Fruit fly (Drosophila melanogaster) whole organism, pupa: ENCODE results near the gene CG16717.

ENCODE experiments used
- CG10348 ChIP-seq: fragments of 200-800 bp; sonication (Bioruptor generic); IDR thresholded peaks from 2 replicates; pipeline ENCODE4 v1.3.6; 2022; ENCODE audit warnings: missing biosample characterization, missing genetic modification characterization
- CG12605 ChIP-seq: fragments of 200-800 bp; sonication (Bioruptor generic); IDR thresholded peaks from 2 replicates; pipeline ENCODE4 v1.3.6; 2022; ENCODE audit warnings: missing biosample characterization, missing genetic modification characterization
- CG13204 ChIP-seq: fragments of 200-800 bp; sonication (Bioruptor generic); optimal IDR thresholded peaks from 2 replicates; lab custom pipeline; 2018; ENCODE audit warnings: missing biosample characterization, mild to moderate bottlenecking, missing genetic modification characterization, moderate library complexity
- CG14655 ChIP-seq: fragments of 200-800 bp; sonication (Bioruptor generic); optimal IDR thresholded peaks from 3 replicates; lab custom pipeline; 2017; ENCODE audit warnings: mild to moderate bottlenecking, missing biosample characterization, missing genetic modification reagents, missing genetic modification characterization
- CG15710 ChIP-seq: fragments of 200-800 bp; sonication (Bioruptor generic); optimal IDR thresholded peaks from 2 replicates; lab custom pipeline; 2018; ENCODE audit warnings: missing biosample characterization, mild to moderate bottlenecking, missing genetic modification characterization, moderate library complexity
- CG17806 ChIP-seq: fragments of 200-800 bp; sonication (Bioruptor generic); optimal IDR thresholded peaks from 2 replicates; lab custom pipeline; 2018; ENCODE audit warnings: missing biosample characterization, mild to moderate bottlenecking, missing genetic modification characterization, moderate library complexity
- CG32121 ChIP-seq: fragments of 200-800 bp; sonication (Bioruptor generic); IDR thresholded peaks from 2 replicates; pipeline ENCODE4 v1.3.6; 2022; ENCODE audit warnings: missing biosample characterization, missing genetic modification characterization
- CG34367 ChIP-seq: fragments of 200-800 bp; sonication (Bioruptor generic); optimal IDR thresholded peaks from 2 replicates; lab custom pipeline; 2018; ENCODE audit warnings: missing biosample characterization, mild to moderate bottlenecking, missing genetic modification characterization
- CG4496 ChIP-seq: fragments of 200-800 bp; sonication (Bioruptor generic); IDR thresholded peaks from 3 replicates; pipeline ENCODE4 v1.3.6; 2022; ENCODE audit warnings: missing biosample characterization, missing genetic modification characterization
- CG8159 ChIP-seq: fragments of 200-800 bp; sonication (Bioruptor generic); optimal IDR thresholded peaks from 3 replicates; lab custom pipeline; 2018; ENCODE audit warnings: missing biosample characterization, mild to moderate bottlenecking, missing genetic modification characterization, moderate library complexity
- CG8301 ChIP-seq: fragments of 200-800 bp; sonication (Bioruptor generic); optimal IDR thresholded peaks from 2 replicates; lab custom pipeline; 2018; ENCODE audit warnings: missing biosample characterization, mild to moderate bottlenecking, missing genetic modification characterization
- CG9948 ChIP-seq: fragments of 200-800 bp; sonication (Bioruptor generic); optimal IDR thresholded peaks from 2 replicates; lab custom pipeline; 2018; ENCODE audit warnings: missing biosample characterization, mild to moderate bottlenecking, missing genetic modification characterization, moderate library complexity
- D1 ChIP-seq: fragments of 200-800 bp; sonication (Bioruptor generic); optimal IDR thresholded peaks from 2 replicates; lab custom pipeline; 2018; ENCODE audit warnings: missing biosample characterization, mild to moderate bottlenecking, missing genetic modification characterization, moderate library complexity
- EcR ChIP-seq: fragments of 200-800 bp; sonication (Bioruptor generic); optimal IDR thresholded peaks from 3 replicates; lab custom pipeline; 2019; ENCODE audit warnings: missing biosample characterization, missing genetic modification characterization, mild to moderate bottlenecking, moderate library complexity, missing genetic modification reagents
- Ets98B ChIP-seq: fragments of 200-800 bp; sonication (Bioruptor generic); IDR thresholded peaks from 2 replicates; pipeline ENCODE4 v1.3.6; 2022; ENCODE audit warnings: missing biosample characterization, missing genetic modification characterization
- Pif1A ChIP-seq: fragments of 200-800 bp; sonication (Bioruptor generic); optimal IDR thresholded peaks from 3 replicates; lab custom pipeline; 2016; ENCODE audit warnings: missing biosample characterization, missing genetic modification characterization
- Pif1B ChIP-seq: fragments of 200-800 bp; sonication (Bioruptor generic); optimal IDR thresholded peaks from 3 replicates; lab custom pipeline; 2016; ENCODE audit warnings: missing biosample characterization, missing genetic modification characterization
- Snoo ChIP-seq: fragments of 200-800 bp; sonication (Bioruptor generic); optimal IDR thresholded peaks from 3 replicates; lab custom pipeline; 2017; ENCODE audit warnings: missing biosample characterization, mild to moderate bottlenecking, missing genetic modification characterization, inconsistent platforms
- fd96Ca ChIP-seq: fragments of 200-800 bp; sonication (Bioruptor generic); IDR thresholded peaks from 3 replicates; pipeline ENCODE4 v1.3.6; 2022; ENCODE audit warnings: missing biosample characterization, missing genetic modification characterization
- gl ChIP-seq: fragments of 200-800 bp; sonication (Bioruptor generic); optimal IDR thresholded peaks from 2 replicates; lab custom pipeline; 2018; ENCODE audit warnings: missing biosample characterization, mild to moderate bottlenecking, missing genetic modification characterization
- rn ChIP-seq: fragments of 200-800 bp; sonication (Bioruptor generic); IDR thresholded peaks from 2 replicates; pipeline ENCODE4 v1.3.6; 2022; ENCODE audit warnings: missing biosample characterization, missing genetic modification characterization

CG16717 gene

dm6 chr3L:9687536-9687935 lies 8.5 kb downstream of the CG16717 start:
- TF ChIP-seq CG15710 (tag; lab: Kevin White, UChicago), result no peak
- no peak for TF ChIP-seq Pif1B
- no peak for TF ChIP-seq CG17806 (tag; lab: Kevin White, UChicago)
- TF ChIP-seq Snoo (tag; lab: Kevin White, UChicago), result no peak
- no peak for TF ChIP-seq fd96Ca (GFP tag; lab: Robert Waterston, UW)
- TF ChIP-seq CG8159, result no peak
- no peak for TF ChIP-seq CG8301
- TF ChIP-seq CG34367 (tag; lab: Kevin White, UChicago), result no peak
- TF ChIP-seq CG14655 (GFP tag; lab: Kevin White, UChicago), result no peak
- TF ChIP-seq rn (GFP tag; lab: Robert Waterston, UW), result no peak
- TF ChIP-seq CG4496 (GFP tag; lab: Robert Waterston, UW), result no peak
- no peak for TF ChIP-seq EcR (GFP tag; lab: Kevin White, UChicago)
- TF ChIP-seq CG32121 (GFP tag; lab: Robert Waterston, UW), result no peak
- no peak for TF ChIP-seq Ets98B (GFP tag; lab: Robert Waterston, UW)
- TF ChIP-seq D1 (tag; lab: Kevin White, UChicago), result no peak
- no peak for TF ChIP-seq CG10348 (GFP tag; lab: Robert Waterston, UW)
- no peak for TF ChIP-seq CG9948 (tag; lab: Kevin White, UChicago)
- no peak for TF ChIP-seq CG13204 (GFP tag; lab: Kevin White, UChicago)
- no peak for TF ChIP-seq Pif1A (GFP tag; lab: Kevin White, UChicago)
- TF ChIP-seq CG12605 (GFP tag; lab: Robert Waterston, UW), result no peak

- TF ChIP-seq fd96Ca (GFP tag; lab: Robert Waterston, UW) (no peak), EcR (GFP tag; lab: Kevin White, UChicago) (no peak), CG14655 (GFP tag; lab: Kevin White, UChicago) (no peak), CG9948 (tag; lab: Kevin White, UChicago) (no peak), Pif1B (no peak), CG15710 (tag; lab: Kevin White, UChicago) (no peak), CG8301 (no peak), CG4496 (GFP tag; lab: Robert Waterston, UW) (no peak), CG12605 (GFP tag; lab: Robert Waterston, UW) (no peak), CG10348 (GFP tag; lab: Robert Waterston, UW) (no peak), CG13204 (GFP tag; lab: Kevin White, UChicago) (no peak), CG32121 (GFP tag; lab: Robert Waterston, UW) (no peak), Ets98B (GFP tag; lab: Robert Waterston, UW) (no peak)
Observed at dm6 chr3L:9688674-9689073, 9.7 kb downstream of the CG16717 start.

dm6 chr3L:9689809-9690208 lies 10.8 kb downstream of the CG16717 start:
- no peak for TF ChIP-seq CG8159
- no peak for TF ChIP-seq CG9948 (tag; lab: Kevin White, UChicago)
- no peak for TF ChIP-seq Pif1B
- TF ChIP-seq Snoo (tag; lab: Kevin White, UChicago), result no peak
- no peak for TF ChIP-seq fd96Ca (GFP tag; lab: Robert Waterston, UW)
- no peak for TF ChIP-seq CG17806 (tag; lab: Kevin White, UChicago)
- TF ChIP-seq CG10348 (GFP tag; lab: Robert Waterston, UW), result no peak
- no peak for TF ChIP-seq CG34367 (tag; lab: Kevin White, UChicago)
- TF ChIP-seq CG15710 (tag; lab: Kevin White, UChicago), result no peak
- TF ChIP-seq CG4496 (GFP tag; lab: Robert Waterston, UW), result no peak
- no peak for TF ChIP-seq Pif1A (GFP tag; lab: Kevin White, UChicago)
- TF ChIP-seq CG12605 (GFP tag; lab: Robert Waterston, UW), result no peak
- no peak for TF ChIP-seq rn (GFP tag; lab: Robert Waterston, UW)
- TF ChIP-seq EcR (GFP tag; lab: Kevin White, UChicago), result no peak
- no peak for TF ChIP-seq CG8301
- no peak for TF ChIP-seq gl (tag; lab: Kevin White, UChicago)
- TF ChIP-seq CG13204 (GFP tag; lab: Kevin White, UChicago), result no peak
- no peak for TF ChIP-seq D1 (tag; lab: Kevin White, UChicago)

dm6 chr3L:9690798-9691475 lies 11.9 kb downstream of the CG16717 start:
- no peak for TF ChIP-seq gl (tag; lab: Kevin White, UChicago)
- TF ChIP-seq CG14655 (GFP tag; lab: Kevin White, UChicago), result peak; percentile 26
- no peak for TF ChIP-seq CG10348 (GFP tag; lab: Robert Waterston, UW)
- no peak for TF ChIP-seq fd96Ca (GFP tag; lab: Robert Waterston, UW)
- no peak for TF ChIP-seq Pif1B
- TF ChIP-seq CG8301, result peak; percentile 19
- TF ChIP-seq Snoo (tag; lab: Kevin White, UChicago), result peak; percentile 9
- TF ChIP-seq CG4496 (GFP tag; lab: Robert Waterston, UW), result peak; percentile 37; the same call in 1 of the 3 replicates
- TF ChIP-seq CG17806 (tag; lab: Kevin White, UChicago), result no peak
- peak; percentile 91 for TF ChIP-seq CG32121 (GFP tag; lab: Robert Waterston, UW)
- TF ChIP-seq CG34367 (tag; lab: Kevin White, UChicago), result no peak
- TF ChIP-seq CG13204 (GFP tag; lab: Kevin White, UChicago), result no peak
- 0 out of 2 replicates have a peak, but pooled peaks have one; percentile 22 for TF ChIP-seq CG12605 (GFP tag; lab: Robert Waterston, UW)
- TF ChIP-seq Pif1A (GFP tag; lab: Kevin White, UChicago), result no peak
- TF ChIP-seq CG8159, result no peak
- no peak for TF ChIP-seq CG9948 (tag; lab: Kevin White, UChicago)
- no peak; the same call in 1 of the 2 replicates for TF ChIP-seq Ets98B (GFP tag; lab: Robert Waterston, UW)
- no peak for TF ChIP-seq EcR (GFP tag; lab: Kevin White, UChicago)
- TF ChIP-seq CG15710 (tag; lab: Kevin White, UChicago), result no peak
- TF ChIP-seq D1 (tag; lab: Kevin White, UChicago), result no peak
- TF ChIP-seq, all 21 proteins: peak for 6

- TF ChIP-seq CG32121 (GFP tag; lab: Robert Waterston, UW), result no peak
- TF ChIP-seq EcR (GFP tag; lab: Kevin White, UChicago), result no peak
- TF ChIP-seq CG17806 (tag; lab: Kevin White, UChicago), result no peak
- TF ChIP-seq CG34367 (tag; lab: Kevin White, UChicago), result no peak
- TF ChIP-seq D1 (tag; lab: Kevin White, UChicago), result no peak
- no peak for TF ChIP-seq Pif1A (GFP tag; lab: Kevin White, UChicago)
- TF ChIP-seq rn (GFP tag; lab: Robert Waterston, UW), result no peak
- TF ChIP-seq Pif1B, result no peak
- TF ChIP-seq CG12605 (GFP tag; lab: Robert Waterston, UW), result no peak
- no peak for TF ChIP-seq Ets98B (GFP tag; lab: Robert Waterston, UW)
- no peak for TF ChIP-seq CG15710 (tag; lab: Kevin White, UChicago)
- no peak for TF ChIP-seq CG13204 (GFP tag; lab: Kevin White, UChicago)
- no peak for TF ChIP-seq CG4496 (GFP tag; lab: Robert Waterston, UW)
- TF ChIP-seq fd96Ca (GFP tag; lab: Robert Waterston, UW), result no peak
- no peak for TF ChIP-seq CG8159
- TF ChIP-seq CG8301, result no peak
- no peak for TF ChIP-seq CG10348 (GFP tag; lab: Robert Waterston, UW)
- TF ChIP-seq Snoo (tag; lab: Kevin White, UChicago), result no peak
- TF ChIP-seq CG9948 (tag; lab: Kevin White, UChicago), result no peak
- no peak for TF ChIP-seq gl (tag; lab: Kevin White, UChicago)
Observed at dm6 chr3L:9691476-9691826, 12.4 kb downstream of the CG16717 start.
